Worm (Caenorhabditis elegans) whole organism, young adult: Measurements from ENCODE around the gene D1005.2.

ENCODE experiments used
- B0261.1 ChIP-seq: sonication (generic microtip); optimal IDR thresholded peaks from 2 replicates; lab custom pipeline; 2016; ENCODE audit warnings: mild to moderate bottlenecking, missing genetic modification characterization, moderate library complexity, missing compliant biosample characterization
- B0336.3 ChIP-seq: fragments of 200-800 bp; sonication (Bioruptor generic); IDR thresholded peaks from 2 replicates; pipeline ENCODE4 v1.3.6; 2022; ENCODE audit warnings: missing genetic modification characterization, missing compliant biosample characterization
- D2030.7 ChIP-seq: fragments of 200-800 bp; sonication (Bioruptor generic); IDR thresholded peaks from 2 replicates; pipeline ENCODE4 v1.3.6; 2022; ENCODE audit warnings: missing genetic modification reagents, missing genetic modification characterization, missing compliant biosample characterization
- F10E7.11 ChIP-seq: sonication (generic microtip); optimal IDR thresholded peaks from 2 replicates; lab custom pipeline; 2017; ENCODE audit warnings: mild to moderate bottlenecking, missing genetic modification characterization, moderate library complexity, missing compliant biosample characterization
- F23B12.7 ChIP-seq: sonication (generic microtip); optimal IDR thresholded peaks from 2 replicates; lab custom pipeline; 2017; ENCODE audit warnings: missing genetic modification characterization, mild to moderate bottlenecking, missing compliant biosample characterization, antibody characterized with exemption, moderate library complexity; ENCODE audit not compliant: insufficient read depth
- F39B2.1 ChIP-seq: fragments of 200-800 bp; sonication (Bioruptor generic); IDR thresholded peaks from 2 replicates; pipeline ENCODE4 v1.3.6; 2022; ENCODE audit warnings: missing genetic modification reagents, missing genetic modification characterization, missing compliant biosample characterization
- F49E8.2 ChIP-seq: sonication (generic microtip); optimal IDR thresholded peaks from 3 replicates; lab custom pipeline; 2017; ENCODE audit warnings: missing genetic modification characterization, mild to moderate bottlenecking, missing compliant biosample characterization, antibody characterized with exemption, moderate library complexity; ENCODE audit not compliant: insufficient read depth
- F57A8.1 ChIP-seq: fragments of 200-800 bp; sonication (Bioruptor generic); optimal IDR thresholded peaks from 2 replicates; lab custom pipeline; 2018; ENCODE audit warnings: mild to moderate bottlenecking, missing genetic modification characterization, moderate library complexity, missing compliant biosample characterization
- T07F8.4 ChIP-seq: sonication (generic microtip); optimal IDR thresholded peaks from 2 replicates; lab custom pipeline; 2016; ENCODE audit warnings: mild to moderate bottlenecking, missing genetic modification characterization, moderate library complexity, missing compliant biosample characterization
- Y53F4B.3 ChIP-seq: fragments of 200-800 bp; sonication (Bioruptor generic); IDR thresholded peaks from 2 replicates; pipeline ENCODE4 v1.3.6; 2022; ENCODE audit warnings: missing genetic modification reagents, missing genetic modification characterization, missing compliant biosample characterization
- Y56A3A.18 ChIP-seq: fragments of 200-800 bp; sonication (Bioruptor generic); IDR thresholded peaks from 2 replicates; pipeline ENCODE4 v1.3.6; 2022; ENCODE audit warnings: missing genetic modification reagents, missing genetic modification characterization, missing compliant biosample characterization
- Y79H2A.3 ChIP-seq: fragments of 200-800 bp; sonication (Bioruptor generic); conservative IDR thresholded peaks from 2 replicates; pipeline ENCODE4 v1.3.6; 2022; ENCODE audit warnings: missing genetic modification reagents, missing genetic modification characterization, missing compliant biosample characterization
- ZK185.1 ChIP-seq: sonication (generic microtip); optimal IDR thresholded peaks from 2 replicates; lab custom pipeline; 2016; ENCODE audit warnings: mild to moderate bottlenecking, missing genetic modification characterization, missing compliant biosample characterization; ENCODE audit not compliant: poor library complexity, severe bottlenecking
- ccch-3 ChIP-seq: fragments of 200-800 bp; sonication (Bioruptor generic); optimal IDR thresholded peaks from 2 replicates; lab custom pipeline; 2018; ENCODE audit warnings: mild to moderate bottlenecking, missing genetic modification characterization, missing compliant biosample characterization
- cebp-2 ChIP-seq: fragments of 200-800 bp; sonication (Bioruptor generic); IDR thresholded peaks from 2 replicates; pipeline ENCODE4 v1.3.6; 2022; ENCODE audit warnings: missing genetic modification characterization, missing compliant biosample characterization
- ceh-27 ChIP-seq: fragments of 200-800 bp; sonication (Bioruptor generic); optimal IDR thresholded peaks from 2 replicates; lab custom pipeline; 2018; ENCODE audit warnings: mild to moderate bottlenecking, missing genetic modification characterization, moderate library complexity, missing compliant biosample characterization
- chd-7 ChIP-seq: sonication (generic microtip); optimal IDR thresholded peaks from 2 replicates; lab custom pipeline; 2016; ENCODE audit warnings: mild to moderate bottlenecking, missing genetic modification characterization, moderate library complexity, missing compliant biosample characterization
- die-1 ChIP-seq: sonication (generic microtip); optimal IDR thresholded peaks from 2 replicates; lab custom pipeline; 2016; ENCODE audit warnings: missing genotype, mild to moderate bottlenecking, missing genetic modification characterization, missing compliant biosample characterization
- dpl-1 ChIP-seq: fragments of 150-350 bp; optimal IDR thresholded peaks from 2 replicates; lab custom pipeline; 2014; ENCODE audit warnings: missing biosample characterization, missing genetic modification reagents, missing genetic modification characterization
- efl-1 ChIP-seq: fragments of 150-350 bp; optimal IDR thresholded peaks from 2 replicates; lab custom pipeline; 2014; ENCODE audit warnings: missing biosample characterization, missing genetic modification reagents, missing genetic modification characterization
- egrh-3 ChIP-seq: fragments of 200-800 bp; sonication (Bioruptor generic); IDR thresholded peaks from 2 replicates; pipeline ENCODE4 v1.3.6; 2022; ENCODE audit warnings: missing genetic modification reagents, missing genetic modification characterization, missing compliant biosample characterization
- ekl-4 ChIP-seq: fragments of 200-800 bp; sonication (Bioruptor generic); IDR thresholded peaks from 2 replicates; pipeline ENCODE4 v1.3.6; 2022; ENCODE audit warnings: missing genetic modification reagents, missing genetic modification characterization, missing compliant biosample characterization
- fkh-3 ChIP-seq: sonication (generic microtip); optimal IDR thresholded peaks from 2 replicates; lab custom pipeline; 2016; ENCODE audit warnings: mild to moderate bottlenecking, missing genetic modification characterization, missing compliant biosample characterization
- gei-17 ChIP-seq: fragments of 200-800 bp; sonication (Bioruptor generic); optimal IDR thresholded peaks from 2 replicates; lab custom pipeline; 2018; ENCODE audit warnings: mild to moderate bottlenecking, missing genetic modification characterization, missing compliant biosample characterization
- hmg-1.2 ChIP-seq: fragments of 200-800 bp; sonication (Bioruptor generic); IDR thresholded peaks from 2 replicates; pipeline ENCODE4 v1.3.6; 2022; ENCODE audit warnings: missing genetic modification reagents, missing genetic modification characterization, missing compliant biosample characterization
- lin-54 ChIP-seq: fragments of 200-800 bp; sonication (Bioruptor generic); optimal IDR thresholded peaks from 2 replicates; lab custom pipeline; 2018; ENCODE audit warnings: mild to moderate bottlenecking, missing genetic modification characterization, missing compliant biosample characterization
- lir-1 ChIP-seq: fragments of 200-800 bp; sonication (Bioruptor generic); conservative IDR thresholded peaks from 2 replicates; pipeline ENCODE4 v1.3.6; 2022; ENCODE audit warnings: missing genetic modification reagents, missing genetic modification characterization, missing compliant biosample characterization
- lsy-27 ChIP-seq: sonication (generic microtip); optimal IDR thresholded peaks from 2 replicates; lab custom pipeline; 2017; ENCODE audit warnings: missing genetic modification characterization, mild to moderate bottlenecking, missing compliant biosample characterization, antibody characterized with exemption, missing genotype, borderline replicate concordance; ENCODE audit not compliant: insufficient read depth
- madf-10 ChIP-seq: sonication (generic microtip); optimal IDR thresholded peaks from 2 replicates; lab custom pipeline; 2016; ENCODE audit warnings: mild to moderate bottlenecking, missing genetic modification characterization, missing compliant biosample characterization
- madf-6 ChIP-seq: fragments of 200-800 bp; sonication (Bioruptor generic); IDR thresholded peaks from 2 replicates; pipeline ENCODE4 v1.3.6; 2022; ENCODE audit warnings: missing genetic modification reagents, missing genetic modification characterization, missing compliant biosample characterization
- mel-28 ChIP-seq: sonication (generic microtip); optimal IDR thresholded peaks from 2 replicates; lab custom pipeline; 2016; ENCODE audit warnings: borderline replicate concordance, mild to moderate bottlenecking, missing genetic modification characterization, missing compliant biosample characterization
- mxl-1 ChIP-seq: sonication (generic microtip); optimal IDR thresholded peaks from 2 replicates; lab custom pipeline; 2016; ENCODE audit warnings: missing genetic modification characterization, missing compliant biosample characterization
- nhr-27 ChIP-seq: fragments of 200-800 bp; sonication (Bioruptor generic); optimal IDR thresholded peaks from 2 replicates; lab custom pipeline; 2018; ENCODE audit warnings: mild to moderate bottlenecking, missing genetic modification characterization, moderate library complexity, missing compliant biosample characterization
- rcor-1 ChIP-seq: fragments of 200-800 bp; sonication (Bioruptor generic); IDR thresholded peaks from 2 replicates; pipeline ENCODE4 v1.3.6; 2022; ENCODE audit warnings: missing genetic modification reagents, missing genetic modification characterization, missing compliant biosample characterization
- rec-8 ChIP-seq, 2 experiments: sonication (generic microtip); optimal IDR thresholded peaks; 2 replicates each; lab custom pipeline; 2016; ENCODE audit warnings: mild to moderate bottlenecking in 2 of 2, missing genetic modification characterization in 2 of 2, missing genetic modification reagents in 2 of 2, missing genotype in 2 of 2, missing biosample characterization in 1 of 2, missing compliant biosample characterization in 1 of 2, moderate library complexity in 1 of 2
- rpc-1 ChIP-seq, 2 experiments: fragments of 150-350 bp in 1 of 2; sonication (generic microtip) in 1 of 2; optimal IDR thresholded peaks; 2 replicates each; lab custom pipeline; 2014 to 2018; ENCODE audit warnings: missing biosample characterization in 1 of 2, missing genetic modification characterization in 1 of 2, missing genetic modification reagents in 1 of 2, missing genotype in 1 of 2
- sea-2 ChIP-seq: fragments of 200-800 bp; sonication (Bioruptor generic); IDR thresholded peaks from 2 replicates; pipeline ENCODE4 v1.3.6; 2022; ENCODE audit warnings: missing genetic modification characterization, missing compliant biosample characterization
- somi-1 ChIP-seq: fragments of 200-800 bp; sonication (Bioruptor generic); optimal IDR thresholded peaks from 2 replicates; lab custom pipeline; 2018; ENCODE audit warnings: mild to moderate bottlenecking, missing genetic modification characterization, missing compliant biosample characterization
- sptf-2 ChIP-seq: fragments of 200-800 bp; sonication (Bioruptor generic); optimal IDR thresholded peaks from 2 replicates; lab custom pipeline; 2018; ENCODE audit warnings: mild to moderate bottlenecking, missing genetic modification characterization, missing compliant biosample characterization
- tbx-9 ChIP-seq: sonication (generic microtip); optimal IDR thresholded peaks from 2 replicates; lab custom pipeline; 2016; ENCODE audit warnings: borderline replicate concordance, missing genetic modification characterization, inconsistent platforms, missing compliant biosample characterization
- unc-62 ChIP-seq: fragments of 150-350 bp; optimal IDR thresholded peaks from 2 replicates; lab custom pipeline; 2014; ENCODE audit warnings: missing biosample characterization, missing genetic modification reagents, missing genetic modification characterization
- xnd-1 ChIP-seq: sonication (generic microtip); optimal IDR thresholded peaks from 2 replicates; lab custom pipeline; 2016; ENCODE audit warnings: missing genotype, missing genetic modification reagents, missing genetic modification characterization, missing compliant biosample characterization
- ztf-26 ChIP-seq: sonication (generic microtip); optimal IDR thresholded peaks from 2 replicates; lab custom pipeline; 2017; ENCODE audit warnings: missing genetic modification characterization, missing compliant biosample characterization
- ztf-28 ChIP-seq: fragments of 200-800 bp; sonication (Bioruptor generic); IDR thresholded peaks from 2 replicates; pipeline ENCODE4 v1.3.6; 2022; ENCODE audit warnings: missing genetic modification reagents, missing genetic modification characterization, missing compliant biosample characterization

D1005.2 gene

ce11 chrX:1445696-1446095, 13.1 kb upstream of the D1005.2 start (continued):
- no peak for TF ChIP-seq F49E8.2 (tag; lab: Kevin White, UChicago)
- no peak for TF ChIP-seq F23B12.7 (tag; lab: Kevin White, UChicago)
- TF ChIP-seq ZK185.1 (tag; lab: Kevin White, UChicago): peak; percentile 44
- TF ChIP-seq cebp-2 (GFP tag; lab: Robert Waterston, UW): no peak
- TF ChIP-seq rcor-1 (GFP tag; lab: Robert Waterston, UW): no peak
- no peak for TF ChIP-seq D2030.7 (GFP tag; lab: Robert Waterston, UW)
- TF ChIP-seq rpc-1 (optimal IDR thresholded peaks at IDR 0.05; lab: Kevin White, UChicago): no peak
- no peak for TF ChIP-seq rpc-1 (tag; optimal IDR thresholded peaks at IDR 0.05; lab: Kevin White, UChicago)
- no peak for TF ChIP-seq F39B2.1
- no peak for TF ChIP-seq mxl-1 (tag; lab: Kevin White, UChicago)

ce11 chrX:1446593-1447141, 12.2 kb upstream of the D1005.2 start, which contains the start of gene zfp-3:
Gene zfp-3 (minus strand): TSS chrX:1446643.
- TF ChIP-seq sptf-2 (GFP tag; lab: Kevin White, UChicago) (no peak), F10E7.11 (tag; lab: Kevin White, UChicago) (no peak), Y53F4B.3 (no peak), Y56A3A.18 (GFP tag; lab: Robert Waterston, UW) (0 out of 2 replicates have a peak, but pooled peaks have one; percentile 50), F57A8.1 (no peak), die-1 (tag; lab: Kevin White, UChicago) (peak; percentile 11), T07F8.4 (tag; lab: Kevin White, UChicago) (peak; percentile 18), sea-2 (GFP tag; lab: Robert Waterston, UW) (peak; percentile 47; the same call in 1 of the 2 replicates), B0336.3 (peak; percentile 88), chd-7 (tag; lab: Kevin White, UChicago) (peak; percentile 76), D2030.7 (GFP tag; lab: Robert Waterston, UW) (no peak), mxl-1 (tag; lab: Kevin White, UChicago) (no peak), nhr-27 (tag; lab: Kevin White, UChicago) (no peak), lin-54 (GFP tag; lab: Kevin White, UChicago) (peak; percentile 65), rcor-1 (GFP tag; lab: Robert Waterston, UW) (peak; percentile 55), lir-1 (GFP tag; lab: Robert Waterston, UW) (peak; percentile 80), ceh-27 (GFP tag; lab: Kevin White, UChicago) (peak; percentile 95), madf-10 (tag; lab: Kevin White, UChicago) (peak; percentile 79), unc-62 (GFP tag; lab: Kevin White, UChicago) (no peak), madf-6 (GFP tag; lab: Robert Waterston, UW) (no peak), xnd-1 (tag; lab: Kevin White, UChicago) (no peak), gei-17 (GFP tag; lab: Kevin White, UChicago) (peak; percentile 87), mel-28 (no peak), F23B12.7 (tag; lab: Kevin White, UChicago) (no peak), dpl-1 (no peak), Y79H2A.3 (GFP tag; lab: Robert Waterston, UW) (no peak), ccch-3 (GFP tag; lab: Kevin White, UChicago) (no peak), rec-8 (tag; optimal IDR thresholded peaks at IDR 0.05; lab: Kevin White, UChicago) (no peak), egrh-3 (GFP tag; lab: Robert Waterston, UW) (peak; percentile 47; the same call in 1 of the 2 replicates), ekl-4 (GFP tag; lab: Robert Waterston, UW) (peak; percentile 92), tbx-9 (tag; lab: Kevin White, UChicago) (no peak), lsy-27 (tag; lab: Kevin White, UChicago) (no peak), hmg-1.2 (GFP tag; lab: Robert Waterston, UW) (peak; percentile 93), ztf-26 (peak; percentile 91), somi-1 (GFP tag; lab: Kevin White, UChicago) (peak; percentile 75), B0261.1 (tag; lab: Kevin White, UChicago) (no peak), efl-1 (GFP tag; lab: Kevin White, UChicago) (no peak), fkh-3 (tag; lab: Kevin White, UChicago) (no peak), F49E8.2 (tag; lab: Kevin White, UChicago) (no peak), ztf-28 (GFP tag; lab: Robert Waterston, UW) (no peak)
